Worm (Caenorhabditis elegans): ENCODE data around the gene dhgd-1.

Gene dhgd-1

DNA sequence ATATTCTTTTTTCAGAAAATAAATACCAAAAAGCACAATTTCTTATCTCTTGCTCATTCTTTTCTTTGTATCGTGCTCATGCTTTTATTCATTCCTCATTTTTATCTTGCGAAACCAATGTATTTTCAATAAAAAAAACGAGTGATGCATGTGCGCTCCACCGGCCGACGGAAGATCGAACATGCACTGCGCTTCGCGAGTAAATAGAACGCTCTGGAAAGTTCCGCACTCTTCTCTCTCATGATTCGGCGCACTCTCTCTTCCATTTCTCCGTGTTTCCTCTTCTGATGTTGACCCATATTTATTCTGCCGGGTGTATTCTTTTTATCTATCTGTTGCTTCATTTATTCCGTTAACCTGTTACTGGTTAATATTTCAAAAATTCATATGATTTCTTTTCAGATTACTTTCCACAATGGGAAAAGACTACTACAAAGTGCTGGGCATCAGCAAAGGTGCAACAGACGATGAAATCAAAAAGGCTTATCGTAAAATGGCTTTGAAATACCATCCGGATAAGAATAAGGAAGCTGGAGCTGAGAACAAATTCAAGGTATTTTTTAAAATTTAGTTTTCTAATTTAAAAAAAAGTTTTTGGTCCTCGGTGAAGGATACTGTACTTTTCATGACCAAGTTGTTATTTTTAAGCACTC lies 6.5 kb downstream of the dhgd-1 start, which contains the start of gene dnj-13 (continued):
- peak; percentile 95 for TF ChIP-seq egl-43 (GFP tag; IDR thresholded peaks at IDR 0.05)
- no peak for TF ChIP-seq nhr-76 (tag; optimal IDR thresholded peaks at IDR 0.05)
- TF ChIP-seq dmd-6 (GFP tag; IDR thresholded peaks at IDR 0.05): peak; percentile 95
- no peak for TF ChIP-seq cey-2 (tag; optimal IDR thresholded peaks at IDR 0.05; ENCODE audit: borderline replicate concordance, insufficient read depth)
- TF ChIP-seq ceh-28 (tag; optimal IDR thresholded peaks at IDR 0.05): no peak
- TF ChIP-seq nhr-77 (tag; optimal IDR thresholded peaks at IDR 0.05): peak; percentile 90

DNA sequence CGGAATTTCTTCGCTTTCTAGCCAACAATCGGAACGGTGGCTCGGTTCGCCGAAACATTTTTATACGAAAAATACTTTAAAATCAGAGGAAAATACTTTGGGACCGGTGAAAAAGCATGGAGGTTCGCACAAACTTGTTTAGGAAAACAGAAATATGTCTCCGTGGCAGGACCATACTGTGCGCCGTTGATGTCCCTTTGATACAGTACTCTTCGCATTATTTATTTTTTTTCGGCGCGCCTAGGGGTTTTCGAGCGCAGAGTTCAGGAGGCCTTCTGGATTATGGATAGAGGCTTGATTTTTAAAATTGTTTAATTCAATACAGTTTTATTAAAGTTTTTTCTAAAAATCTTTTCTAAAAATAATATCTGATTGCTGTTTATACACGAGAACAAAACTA lies 7.2 kb downstream of the dhgd-1 start, which contains the start of gene F54D5.9:
Gene F54D5.9 (minus strand): TSS at position 115 of the 400 bp plus-strand sequence.
- peak; percentile 14 for TF ChIP-seq lin-38 (GFP tag; IDR thresholded peaks at IDR 0.05)
- no peak for TF ChIP-seq Y48G9A.11 (GFP tag; IDR thresholded peaks at IDR 0.05)

DNA sequence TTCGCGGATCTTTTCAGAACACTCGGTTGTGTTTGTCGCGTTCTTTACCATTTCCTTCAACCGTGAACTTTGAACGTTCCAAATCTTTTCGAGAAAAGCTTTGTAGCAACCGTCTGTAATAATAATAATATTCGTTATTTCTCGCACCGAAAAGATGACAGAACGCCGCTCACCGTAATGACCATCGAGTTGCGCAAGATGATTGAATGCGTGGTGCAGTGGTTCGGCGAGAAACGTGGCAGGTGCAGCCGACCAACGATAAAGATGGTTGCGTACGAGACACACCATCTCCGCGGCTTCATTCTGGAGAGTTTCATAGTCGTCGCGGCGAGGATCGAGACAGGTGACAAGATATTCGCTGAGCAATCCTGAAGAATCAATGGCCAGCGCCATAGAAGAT lies 8.9 kb downstream of the dhgd-1 start:
- TF ChIP-seq F26F4.8 (GFP tag; conservative IDR thresholded peaks at IDR 0.05): no peak
- TF ChIP-seq Y48G9A.11 (GFP tag; IDR thresholded peaks at IDR 0.05): no peak
- TF ChIP-seq zip-2 (tag; optimal IDR thresholded peaks at IDR 0.05): no peak
- no peak for TF ChIP-seq skn-1 (tag; optimal IDR thresholded peaks at IDR 0.05)
- TF ChIP-seq ceh-20 (GFP tag; IDR thresholded peaks at IDR 0.05): no peak
- no peak for TF ChIP-seq nhr-42 (GFP tag; IDR thresholded peaks at IDR 0.05)
- TF ChIP-seq jun-1 (tag; optimal IDR thresholded peaks at IDR 0.05): no peak
- TF ChIP-seq saeg-2 (GFP tag; IDR thresholded peaks at IDR 0.05): no peak
- TF ChIP-seq lir-3 (tag; optimal IDR thresholded peaks at IDR 0.05): no peak
- TF ChIP-seq R02D3.7 (tag; optimal IDR thresholded peaks at IDR 0.05): no peak
- no peak for TF ChIP-seq pqm-1 (tag; optimal IDR thresholded peaks at IDR 0.05)

DNA sequence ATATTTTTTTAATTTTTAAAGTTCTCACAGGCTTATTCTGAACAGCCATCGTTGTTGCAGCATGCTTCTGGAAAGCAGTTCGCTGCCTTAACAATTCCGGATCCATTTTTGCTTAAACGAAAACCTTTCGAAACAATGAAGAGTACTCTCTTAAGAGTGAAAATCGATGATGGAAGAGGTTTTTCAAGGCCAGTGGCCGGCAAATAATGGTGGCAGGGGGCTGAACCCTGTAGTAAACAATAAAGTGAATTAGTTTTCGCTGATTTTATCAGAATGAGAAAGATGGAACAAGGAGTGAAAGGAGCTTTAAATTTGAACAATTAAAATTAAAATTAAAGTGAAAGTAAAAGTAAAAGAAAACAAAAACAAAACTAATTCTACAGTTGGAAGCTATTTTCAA lies 9.5 kb downstream of the dhgd-1 start, which contains the start of gene gtf-2E2:
Gene gtf-2E2 (minus strand): TSS at position 111 of the 400 bp plus-strand sequence.
- TF ChIP-seq nhr-28 (tag; optimal IDR thresholded peaks at IDR 0.05) (peak; percentile 11), F49E8.2 (tag; optimal IDR thresholded peaks at IDR 0.05; ENCODE audit: borderline replicate concordance) (no peak), lin-38 (GFP tag; IDR thresholded peaks at IDR 0.05) (peak; percentile 18; the same call in 1 of the 2 replicates), hlh-30 (tag; optimal IDR thresholded peaks at IDR 0.05; ENCODE audit: insufficient read depth) (peak; percentile 6), zfp-2 (tag; optimal IDR thresholded peaks at IDR 0.05) (no peak), T26A8.4 (GFP tag; IDR thresholded peaks at IDR 0.05) (no peak), snpc-1.2 (GFP tag; IDR thresholded peaks at IDR 0.05) (no peak), nhr-77 (tag; optimal IDR thresholded peaks at IDR 0.05) (no peak), ceh-20 (GFP tag; IDR thresholded peaks at IDR 0.05) (no peak), R02D3.7 (tag; optimal IDR thresholded peaks at IDR 0.05) (no peak), aly-2 (tag; optimal IDR thresholded peaks at IDR 0.05) (no peak), daf-8 (GFP tag; IDR thresholded peaks at IDR 0.05) (no peak), zip-2 (tag; optimal IDR thresholded peaks at IDR 0.05) (no peak), zip-11 (GFP tag; IDR thresholded peaks at IDR 0.05) (no peak), ZK337.2 (GFP tag; IDR thresholded peaks at IDR 0.05) (no peak), nhr-25 (tag; optimal IDR thresholded peaks at IDR 0.05; ENCODE audit: borderline replicate concordance, insufficient read depth) (no peak), zfp-3 (GFP tag; conservative IDR thresholded peaks at IDR 0.05) (no peak), nhr-102 (tag; optimal IDR thresholded peaks at IDR 0.05) (no peak), ZK546.5 (tag; optimal IDR thresholded peaks at IDR 0.05) (no peak), unc-39 (tag; optimal IDR thresholded peaks at IDR 0.05) (no peak), jun-1 (tag; optimal IDR thresholded peaks at IDR 0.05) (no peak), F10B5.3 (tag; optimal IDR thresholded peaks at IDR 0.05) (no peak), nhr-10 (tag; optimal IDR thresholded peaks at IDR 0.05) (no peak), nhr-76 (tag; optimal IDR thresholded peaks at IDR 0.05) (no peak), mes-2 (tag; optimal IDR thresholded peaks at IDR 0.05; ENCODE audit: poor library complexity, severe bottlenecking) (peak; percentile 82), spr-1 (tag; optimal IDR thresholded peaks at IDR 0.05) (no peak), dpl-1 (GFP tag; optimal IDR thresholded peaks at IDR 0.05) (peak; percentile 34), nhr-237 (tag; optimal IDR thresholded peaks at IDR 0.05) (no peak), nhr-48 (tag; optimal IDR thresholded peaks at IDR 0.05) (no peak), mep-1 (tag; optimal IDR thresholded peaks at IDR 0.05) (peak; percentile 20), ama-1 (optimal IDR thresholded peaks at IDR 0.05) (peak; percentile 32), pha-4 (GFP tag; IDR thresholded peaks at IDR 0.05) (no peak), pha-4 (tag; optimal IDR thresholded peaks at IDR 0.05) (no peak), pqm-1 (tag; optimal IDR thresholded peaks at IDR 0.05) (no peak), D1046.2 (GFP tag; IDR thresholded peaks at IDR 0.05) (no peak)
